Fruit fly (Drosophila melanogaster) whole organism, embryonic: Measurements from ENCODE around the gene Rip11.

Source experiments
- Ada2b ChIP-seq: fragments of 200-800 bp; sonication (Bioruptor generic); IDR thresholded peaks from 2 replicates; pipeline ENCODE4 v1.3.6; 2022; ENCODE audit warnings: missing biosample characterization, missing genetic modification characterization
- BEAF-32 ChIP-seq: fragments of 200-800 bp; sonication (Bioruptor generic); optimal IDR thresholded peaks from 3 replicates; lab custom pipeline; 2017; ENCODE audit warnings: missing biosample characterization, missing genetic modification characterization, mild to moderate bottlenecking, moderate library complexity, missing genetic modification reagents
- Blimp-1 ChIP-seq: fragments of 200-800 bp; sonication (Bioruptor generic); optimal IDR thresholded peaks from 3 replicates; lab custom pipeline; 2018; ENCODE audit warnings: missing biosample characterization, missing genetic modification characterization, mild to moderate bottlenecking, moderate library complexity, missing genetic modification reagents
- CG10274 ChIP-seq: fragments of 200-800 bp; sonication (Bioruptor generic); optimal IDR thresholded peaks from 3 replicates; lab custom pipeline; 2017; ENCODE audit warnings: missing biosample characterization, mild to moderate bottlenecking, missing genetic modification characterization
- CG11504 ChIP-seq: fragments of 200-800 bp; sonication (Bioruptor generic); optimal IDR thresholded peaks from 3 replicates; lab custom pipeline; 2019; ENCODE audit warnings: missing biosample characterization, mild to moderate bottlenecking, missing genetic modification characterization, moderate library complexity
- CG12155 ChIP-seq: fragments of 200-800 bp; sonication (Bioruptor generic); optimal IDR thresholded peaks from 3 replicates; lab custom pipeline; 2016; ENCODE audit warnings: missing biosample characterization, missing genetic modification characterization
- CG12744 ChIP-seq: fragments of 200-800 bp; sonication (Bioruptor generic); optimal IDR thresholded peaks from 2 replicates; lab custom pipeline; 2016; ENCODE audit warnings: missing biosample characterization, missing genetic modification characterization
- CG13624 ChIP-seq: fragments of 200-800 bp; sonication (Bioruptor generic); optimal IDR thresholded peaks from 2 replicates; lab custom pipeline; 2016; ENCODE audit warnings: missing biosample characterization, missing genetic modification characterization
- CG15601 ChIP-seq: fragments of 200-800 bp; sonication (Bioruptor generic); optimal IDR thresholded peaks from 3 replicates; lab custom pipeline; 2019; ENCODE audit warnings: missing biosample characterization, mild to moderate bottlenecking, missing genetic modification characterization, moderate library complexity
- CG33213 ChIP-seq: fragments of 200-800 bp; sonication (Bioruptor generic); optimal IDR thresholded peaks from 3 replicates; lab custom pipeline; 2016; ENCODE audit warnings: missing biosample characterization, missing genetic modification characterization
- CG33557 ChIP-seq: fragments of 200-800 bp; sonication (Bioruptor generic); optimal IDR thresholded peaks from 2 replicates; lab custom pipeline; 2019; ENCODE audit warnings: missing biosample characterization, mild to moderate bottlenecking, missing genetic modification characterization, moderate library complexity
- CG42726 ChIP-seq: fragments of 200-800 bp; sonication (Bioruptor generic); IDR thresholded peaks from 2 replicates; pipeline ENCODE4 v1.3.6; 2022; ENCODE audit warnings: missing biosample characterization, missing genetic modification characterization; ENCODE audit not compliant: partially characterized antibody
- CG4617 ChIP-seq: fragments of 200-800 bp; sonication (Bioruptor generic); optimal IDR thresholded peaks from 3 replicates; lab custom pipeline; 2016; ENCODE audit warnings: missing biosample characterization, missing genetic modification characterization, borderline replicate concordance
- CG7372 ChIP-seq: fragments of 200-800 bp; sonication (Bioruptor generic); IDR thresholded peaks from 2 replicates; pipeline ENCODE4 v1.3.6; 2022; ENCODE audit warnings: missing biosample characterization, missing genetic modification characterization
- CG8944 ChIP-seq: fragments of 200-800 bp; sonication (Bioruptor generic); optimal IDR thresholded peaks from 3 replicates; lab custom pipeline; 2016; ENCODE audit warnings: missing biosample characterization, missing genetic modification characterization
- CoRest ChIP-seq: fragments of 200-800 bp; sonication (Bioruptor generic); optimal IDR thresholded peaks from 3 replicates; lab custom pipeline; 2018; ENCODE audit warnings: missing biosample characterization, mild to moderate bottlenecking, missing genetic modification characterization, moderate library complexity
- Doc3 ChIP-seq: fragments of 200-800 bp; sonication (Bioruptor generic); IDR thresholded peaks from 3 replicates; pipeline ENCODE4 v1.3.6; 2022; ENCODE audit warnings: missing biosample characterization, missing genetic modification characterization; ENCODE audit not compliant: partially characterized antibody
- E2f1 ChIP-seq: fragments of 200-800 bp; sonication (Bioruptor generic); IDR thresholded peaks from 2 replicates; pipeline ENCODE4 v1.3.6; 2022; ENCODE audit warnings: missing biosample characterization, missing genetic modification characterization
- Ets65A ChIP-seq: fragments of 200-800 bp; sonication (Bioruptor generic); peaks from one replicate; lab custom pipeline; 2016; ENCODE audit warnings: missing biosample characterization, missing genetic modification characterization
- Fer2 ChIP-seq: fragments of 200-800 bp; sonication (Bioruptor generic); optimal IDR thresholded peaks from 2 replicates; lab custom pipeline; 2018; ENCODE audit warnings: missing biosample characterization, mild to moderate bottlenecking, missing genetic modification characterization, moderate library complexity
- H15 ChIP-seq: fragments of 200-800 bp; sonication (Bioruptor generic); IDR thresholded peaks from 3 replicates; pipeline ENCODE4 v1.3.6; 2022; ENCODE audit warnings: missing biosample characterization, missing genetic modification characterization
- HmgZ ChIP-seq: fragments of 200-800 bp; sonication (Bioruptor generic); optimal IDR thresholded peaks from 2 replicates; lab custom pipeline; 2018; ENCODE audit warnings: missing biosample characterization, mild to moderate bottlenecking, missing genetic modification characterization
- Hr39 ChIP-seq: fragments of >200 bp; optimal IDR thresholded peaks from 2 replicates; lab custom pipeline; 2017
- Hr51 ChIP-seq, 2 experiments: fragments of 200-800 bp; sonication (Bioruptor generic); optimal IDR thresholded peaks; 2 replicates in 1 of 2; 3 replicates in 1 of 2; lab custom pipeline; 2016 to 2018; ENCODE audit warnings: missing biosample characterization in 2 of 2, missing genetic modification characterization in 2 of 2, mild to moderate bottlenecking in 1 of 2, moderate library complexity in 1 of 2
- Lpt ChIP-seq: fragments of >200 bp; optimal IDR thresholded peaks from 2 replicates; lab custom pipeline; 2018; ENCODE audit warnings: missing biosample characterization, missing genetic modification characterization
- Med ChIP-seq: fragments of 200-800 bp; sonication (Bioruptor generic); peaks from one replicate; lab custom pipeline; 2016; ENCODE audit warnings: missing biosample characterization, missing genetic modification characterization, mild to moderate bottlenecking, inconsistent platforms, moderate library complexity
- NC2α ChIP-seq: fragments of 200-800 bp; sonication (Bioruptor generic); optimal IDR thresholded peaks from 2 replicates; lab custom pipeline; 2016; ENCODE audit warnings: missing biosample characterization, missing genetic modification characterization
- NK7.1 ChIP-seq: fragments of 200-800 bp; sonication (Bioruptor generic); optimal IDR thresholded peaks from 3 replicates; lab custom pipeline; 2016; ENCODE audit warnings: missing biosample characterization, missing genetic modification characterization
- Ptx1 ChIP-seq: fragments of 200-800 bp; sonication (Bioruptor generic); IDR thresholded peaks from 2 replicates; pipeline ENCODE4 v1.3.6; 2022; ENCODE audit warnings: missing biosample characterization, missing genetic modification characterization
- Rfx ChIP-seq: fragments of 200-800 bp; sonication (Bioruptor generic); IDR thresholded peaks from 2 replicates; pipeline ENCODE4 v1.3.6; 2022; ENCODE audit warnings: missing biosample characterization, missing genetic modification characterization
- Tbp ChIP-seq: fragments of >200 bp; optimal IDR thresholded peaks from 2 replicates; lab custom pipeline; 2018; ENCODE audit warnings: missing biosample characterization, missing genetic modification characterization
- ase ChIP-seq: fragments of 200-800 bp; sonication (Bioruptor generic); IDR thresholded peaks from 3 replicates; pipeline ENCODE4 v1.3.6; 2022; ENCODE audit warnings: missing biosample characterization, missing genetic modification characterization
- bbx ChIP-seq: fragments of 200-800 bp; sonication (Bioruptor generic); IDR thresholded peaks from 2 replicates; pipeline ENCODE4 v1.3.6; 2022; ENCODE audit warnings: missing biosample characterization, missing genetic modification characterization; ENCODE audit not compliant: partially characterized antibody
- cas ChIP-seq: fragments of 200-800 bp; sonication (Bioruptor generic); IDR thresholded peaks from 2 replicates; pipeline ENCODE4 v1.3.6; 2022; ENCODE audit warnings: missing biosample characterization, missing genetic modification characterization
- crol ChIP-seq: fragments of 200-800 bp; sonication (Bioruptor generic); IDR thresholded peaks from 2 replicates; pipeline ENCODE4 v1.3.6; 2022; ENCODE audit warnings: missing biosample characterization, missing genetic modification characterization
- dmrt99B ChIP-seq: fragments of 200-800 bp; sonication (Bioruptor generic); optimal IDR thresholded peaks from 2 replicates; lab custom pipeline; 2018; ENCODE audit warnings: missing biosample characterization, mild to moderate bottlenecking, missing genetic modification characterization, moderate library complexity
- fd96Cb ChIP-seq: fragments of 200-800 bp; sonication (Bioruptor generic); optimal IDR thresholded peaks from 2 replicates; lab custom pipeline; 2018; ENCODE audit warnings: missing biosample characterization, mild to moderate bottlenecking, missing genetic modification characterization, moderate library complexity
- grn ChIP-seq: fragments of 200-800 bp; sonication (Bioruptor generic); optimal IDR thresholded peaks from 3 replicates; lab custom pipeline; 2017; ENCODE audit warnings: missing biosample characterization, missing genetic modification characterization
- gsb ChIP-seq: fragments of 200-800 bp; sonication (Bioruptor generic); IDR thresholded peaks from 2 replicates; pipeline ENCODE4 v1.3.6; 2022; ENCODE audit warnings: missing biosample characterization, missing genetic modification characterization
- h ChIP-seq: fragments of >200 bp; optimal IDR thresholded peaks from 2 replicates; lab custom pipeline; 2017
- lilli ChIP-seq: fragments of 200-800 bp; sonication (Bioruptor generic); optimal IDR thresholded peaks from 3 replicates; lab custom pipeline; 2016; ENCODE audit warnings: missing biosample characterization, missing genetic modification characterization
- pfk ChIP-seq: fragments of 200-800 bp; sonication (Bioruptor generic); optimal IDR thresholded peaks from 2 replicates; lab custom pipeline; 2018; ENCODE audit warnings: missing biosample characterization, mild to moderate bottlenecking, missing genetic modification characterization, moderate library complexity
- slp2 ChIP-seq: fragments of 200-800 bp; sonication (Bioruptor generic); optimal IDR thresholded peaks from 2 replicates; lab custom pipeline; 2016; ENCODE audit warnings: missing biosample characterization, missing genetic modification characterization
- sr ChIP-seq: fragments of 200-800 bp; sonication (Bioruptor generic); IDR thresholded peaks from 3 replicates; pipeline ENCODE4 v1.3.6; 2022; ENCODE audit warnings: missing biosample characterization, missing genetic modification characterization
- tll ChIP-seq, 2 experiments: fragments of 200-800 bp in 1 of 2; fragments of >200 bp in 1 of 2; sonication (Bioruptor generic) in 1 of 2; optimal IDR thresholded peaks; 2 replicates each; lab custom pipeline; 2017 to 2019; ENCODE audit warnings: missing biosample characterization in 2 of 2, missing genetic modification characterization in 2 of 2, mild to moderate bottlenecking in 1 of 2, moderate library complexity in 1 of 2

Gene Rip11

DNA sequence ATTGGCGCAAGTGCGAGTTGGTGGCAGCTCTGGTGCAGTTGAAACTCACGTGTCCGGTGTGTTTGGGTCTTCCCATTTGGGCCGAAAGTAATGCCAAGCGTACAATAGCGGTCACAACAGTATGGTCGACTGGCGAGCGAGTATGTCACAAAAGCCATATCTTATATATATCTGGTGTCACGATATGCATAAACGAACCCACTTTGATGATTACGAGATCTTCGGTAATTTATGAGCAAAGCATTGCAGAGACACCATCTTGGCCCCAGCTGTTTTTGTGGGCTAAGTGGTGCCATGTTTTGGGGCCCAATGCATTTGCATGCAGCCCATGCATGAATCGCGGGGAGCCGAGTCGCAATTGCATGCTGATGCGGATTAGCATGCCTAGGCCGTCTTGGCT lies 31.4 kb upstream of the Rip11 start (continued):
- TF ChIP-seq h (no peak), tll (GFP tag; optimal IDR thresholded peaks at IDR 0.05; lab: Kevin White, UChicago) (no peak), gsb (no peak), CG15601 (tag; lab: Kevin White, UChicago) (no peak), pfk (GFP tag; lab: Kevin White, UChicago) (no peak), Hr39 (lab: Kevin White, UChicago) (no peak), dmrt99B (tag; lab: Kevin White, UChicago) (peak; percentile 2), lilli (GFP tag; lab: Kevin White, UChicago) (no peak), NC2α (GFP tag; lab: Kevin White, UChicago) (no peak), E2f1 (GFP tag; lab: Robert Waterston, UW) (no peak), CG11504 (tag; lab: Kevin White, UChicago) (peak; percentile 23), CG10274 (GFP tag; lab: Kevin White, UChicago) (no peak), CG33557 (no peak), Fer2 (tag; lab: Kevin White, UChicago) (no peak), Ets65A (GFP tag; lab: Kevin White, UChicago) (no peak), CG12155 (GFP tag; lab: Kevin White, UChicago) (no peak), Hr51 (GFP tag; optimal IDR thresholded peaks at IDR 0.05; lab: Kevin White, UChicago) (no peak), slp2 (GFP tag; lab: Kevin White, UChicago) (no peak), Med (GFP tag; lab: Kevin White, UChicago) (peak; percentile 60), Ptx1 (GFP tag; lab: Robert Waterston, UW) (peak; percentile 18; the same call in 1 of the 2 replicates), CG42726 (GFP tag; lab: Robert Waterston, UW) (no peak), grn (GFP tag; lab: Kevin White, UChicago) (no peak), bbx (GFP tag; lab: Robert Waterston, UW) (no peak), CG8944 (GFP tag; lab: Kevin White, UChicago) (no peak), CG12744 (GFP tag; lab: Kevin White, UChicago) (no peak), BEAF-32 (GFP tag; lab: Kevin White, UChicago) (no peak), Doc3 (GFP tag; lab: Robert Waterston, UW) (no peak), CG4617 (GFP tag; lab: Kevin White, UChicago) (no peak), CG7372 (no peak), CG33213 (no peak), ase (GFP tag; lab: Robert Waterston, UW) (no peak; the same call in 2 of the 3 replicates), Ada2b (GFP tag; lab: Robert Waterston, UW) (no peak), NK7.1 (GFP tag; lab: Kevin White, UChicago) (no peak), fd96Cb (tag; lab: Kevin White, UChicago) (peak; percentile 13), Tbp (GFP tag; lab: Kevin White, UChicago) (no peak), Rfx (GFP tag; lab: Robert Waterston, UW) (no peak), Lpt (GFP tag; lab: Kevin White, UChicago) (no peak), CoRest (tag; lab: Kevin White, UChicago) (no peak), cas (no peak), CG13624 (GFP tag; lab: Kevin White, UChicago) (no peak), H15 (GFP tag; lab: Robert Waterston, UW) (no peak)

DNA sequence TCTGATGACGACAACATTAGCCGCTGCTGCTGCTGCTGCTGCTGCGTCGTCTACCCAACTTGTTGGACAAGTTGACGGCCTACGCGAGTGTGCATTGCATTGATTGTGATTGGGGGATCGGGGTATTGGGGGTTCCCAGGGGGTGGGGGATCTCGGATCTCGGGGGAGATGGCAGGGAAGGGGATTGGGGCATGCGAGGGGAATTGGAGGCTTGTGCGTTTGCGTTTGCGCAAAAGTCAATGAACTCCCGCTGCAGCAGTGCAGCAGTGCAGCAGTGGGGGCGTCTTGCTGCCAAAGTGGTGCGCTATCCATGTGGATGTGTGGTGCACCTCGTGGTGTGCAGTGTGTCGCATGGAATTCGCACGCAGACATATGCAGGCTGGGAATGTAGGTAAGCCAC lies 29.3 kb upstream of the Rip11 start:
- no peak for TF ChIP-seq HmgZ (tag; lab: Kevin White, UChicago)
- 0 out of 3 replicates have a peak, but pooled peaks have one; percentile 39 for TF ChIP-seq sr (GFP tag; lab: Robert Waterston, UW)
- peak; percentile 17 for TF ChIP-seq Blimp-1 (GFP tag; lab: Kevin White, UChicago)
- TF ChIP-seq crol (GFP tag; lab: Robert Waterston, UW): peak; percentile 88
